Worm (Caenorhabditis elegans): ENCODE results near the gene F36H12.10.

DNA sequence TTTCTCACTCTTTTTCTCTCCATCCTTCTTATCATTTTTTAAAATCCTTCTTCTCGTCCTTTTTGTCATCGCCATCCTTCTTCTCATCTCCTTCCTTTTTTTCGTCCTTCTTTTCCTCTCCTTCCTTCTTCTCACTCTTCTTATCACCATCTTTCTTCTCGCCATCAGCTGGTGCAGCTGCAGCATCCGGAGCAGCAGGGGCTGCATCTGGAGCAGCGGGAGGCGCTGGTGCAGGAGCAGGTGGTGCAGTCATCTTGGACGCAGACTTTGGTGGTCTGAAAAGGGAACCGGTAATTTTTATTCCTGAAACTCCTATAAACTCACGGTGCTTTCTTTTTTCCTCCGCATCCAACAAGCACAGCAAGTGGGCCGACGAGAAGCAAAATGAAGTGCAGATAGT is 32.9 kb downstream of the F36H12.10 start:
- TF ChIP-seq unc-62 (GFP tag; optimal IDR thresholded peaks at IDR 0.05) = no peak
- no peak for TF ChIP-seq nhr-12 (tag; optimal IDR thresholded peaks at IDR 0.05)
- no peak for TF ChIP-seq elt-3 (tag; optimal IDR thresholded peaks at IDR 0.05)
- TF ChIP-seq sptf-1 (tag; optimal IDR thresholded peaks at IDR 0.05) = no peak
